Worm (Caenorhabditis elegans) whole organism, young adult: ENCODE data around the gene nhr-37.
A peak's percentile ranks its signal among the peaks of the same experiment; 100 is the strongest.

Experiments used
- B0019.2 ChIP-seq: fragments of 200-800 bp; sonication (Bioruptor generic); conservative IDR thresholded peaks from 2 replicates; pipeline ENCODE4 v1.3.6; 2022; ENCODE audit warnings: missing genetic modification reagents, missing genetic modification characterization, missing compliant biosample characterization
- B0035.1 ChIP-seq: sonication (generic microtip); optimal IDR thresholded peaks from 2 replicates; lab custom pipeline; 2016; ENCODE audit warnings: missing genetic modification characterization, mild to moderate bottlenecking, missing compliant biosample characterization, missing genotype, missing genetic modification reagents
- D2030.7 ChIP-seq: fragments of 200-800 bp; sonication (Bioruptor generic); IDR thresholded peaks from 2 replicates; pipeline ENCODE4 v1.3.6; 2022; ENCODE audit warnings: missing genetic modification reagents, missing genetic modification characterization, missing compliant biosample characterization
- F49E8.2 ChIP-seq: sonication (generic microtip); optimal IDR thresholded peaks from 3 replicates; lab custom pipeline; 2017; ENCODE audit warnings: missing genetic modification characterization, mild to moderate bottlenecking, missing compliant biosample characterization, antibody characterized with exemption, moderate library complexity; ENCODE audit not compliant: insufficient read depth
- K12H6.12 ChIP-seq: fragments of 200-800 bp; sonication (Bioruptor generic); optimal IDR thresholded peaks from 2 replicates; lab custom pipeline; 2018; ENCODE audit warnings: mild to moderate bottlenecking, missing genetic modification characterization, missing compliant biosample characterization
- Y67H2A.10 ChIP-seq: fragments of 200-800 bp; sonication (Bioruptor generic); conservative IDR thresholded peaks from 2 replicates; pipeline ENCODE4 v1.3.6; 2022; ENCODE audit warnings: missing genetic modification reagents, missing genetic modification characterization, missing compliant biosample characterization
- Y79H2A.3 ChIP-seq: fragments of 200-800 bp; sonication (Bioruptor generic); conservative IDR thresholded peaks from 2 replicates; pipeline ENCODE4 v1.3.6; 2022; ENCODE audit warnings: missing genetic modification reagents, missing genetic modification characterization, missing compliant biosample characterization
- akir-1 ChIP-seq: fragments of 200-800 bp; sonication (Bioruptor generic); optimal IDR thresholded peaks from 2 replicates; lab custom pipeline; 2018; ENCODE audit warnings: mild to moderate bottlenecking, missing genetic modification characterization, moderate library complexity, missing compliant biosample characterization
- atf-7 ChIP-seq: sonication (generic microtip); optimal IDR thresholded peaks from 2 replicates; lab custom pipeline; 2017; ENCODE audit warnings: mild to moderate bottlenecking, missing genetic modification characterization, missing compliant biosample characterization
- attf-5 ChIP-seq: fragments of 200-800 bp; sonication (Bioruptor generic); optimal IDR thresholded peaks from 2 replicates; lab custom pipeline; 2018; ENCODE audit warnings: mild to moderate bottlenecking, missing genetic modification characterization, missing compliant biosample characterization
- cebp-1 ChIP-seq, 2 experiments: fragments of 200-800 bp in 1 of 2; sonication (Bioruptor generic) in 1 of 2; sonication (generic microtip) in 1 of 2; IDR thresholded peaks in 1 of 2; optimal IDR thresholded peaks in 1 of 2; 2 replicates each; pipeline versions ENCODE4 v1.3.6 to Lab custom; 2017 to 2022; ENCODE audit warnings: missing compliant biosample characterization in 2 of 2, missing genetic modification characterization in 2 of 2, mild to moderate bottlenecking in 1 of 2, missing genetic modification reagents in 1 of 2, moderate library complexity in 1 of 2
- cebp-2 ChIP-seq: fragments of 200-800 bp; sonication (Bioruptor generic); IDR thresholded peaks from 2 replicates; pipeline ENCODE4 v1.3.6; 2022; ENCODE audit warnings: missing genetic modification characterization, missing compliant biosample characterization
- ceh-27 ChIP-seq: fragments of 200-800 bp; sonication (Bioruptor generic); optimal IDR thresholded peaks from 2 replicates; lab custom pipeline; 2018; ENCODE audit warnings: mild to moderate bottlenecking, missing genetic modification characterization, moderate library complexity, missing compliant biosample characterization
- dox-1 ChIP-seq: fragments of 200-800 bp; sonication (Bioruptor generic); IDR thresholded peaks from 2 replicates; pipeline ENCODE4 v1.3.6; 2022; ENCODE audit warnings: missing genetic modification reagents, missing genetic modification characterization, missing compliant biosample characterization
- efl-1 ChIP-seq: fragments of 150-350 bp; optimal IDR thresholded peaks from 2 replicates; lab custom pipeline; 2014; ENCODE audit warnings: missing biosample characterization, missing genetic modification reagents, missing genetic modification characterization
- egl-18 ChIP-seq: fragments of 200-800 bp; sonication (Bioruptor generic); IDR thresholded peaks from 2 replicates; pipeline ENCODE4 v1.3.6; 2022; ENCODE audit warnings: missing genetic modification reagents, missing genetic modification characterization, missing compliant biosample characterization
- egl-44 ChIP-seq: fragments of 200-800 bp; sonication (Bioruptor generic); IDR thresholded peaks from 2 replicates; pipeline ENCODE4 v1.3.6; 2022; ENCODE audit warnings: missing genetic modification reagents, missing genetic modification characterization, missing compliant biosample characterization
- ets-4 ChIP-seq: fragments of 200-800 bp; sonication (Bioruptor generic); optimal IDR thresholded peaks from 2 replicates; lab custom pipeline; 2018; ENCODE audit warnings: mild to moderate bottlenecking, missing genetic modification characterization, missing compliant biosample characterization
- hmg-1.2 ChIP-seq: fragments of 200-800 bp; sonication (Bioruptor generic); IDR thresholded peaks from 2 replicates; pipeline ENCODE4 v1.3.6; 2022; ENCODE audit warnings: missing genetic modification reagents, missing genetic modification characterization, missing compliant biosample characterization
- let-607 ChIP-seq, 2 experiments: fragments of 200-800 bp in 1 of 2; sonication (Bioruptor generic) in 1 of 2; sonication (generic microtip) in 1 of 2; optimal IDR thresholded peaks; 2 replicates each; lab custom pipeline; 2016 to 2018; ENCODE audit warnings: mild to moderate bottlenecking in 2 of 2, missing compliant biosample characterization in 2 of 2, missing genetic modification characterization in 2 of 2, moderate library complexity in 2 of 2, missing genotype in 1 of 2
- lin-40 ChIP-seq: sonication (generic microtip); optimal IDR thresholded peaks from 2 replicates; lab custom pipeline; 2016; ENCODE audit warnings: missing genetic modification characterization, mild to moderate bottlenecking, missing compliant biosample characterization, missing genotype, missing genetic modification reagents
- lin-54 ChIP-seq: fragments of 200-800 bp; sonication (Bioruptor generic); optimal IDR thresholded peaks from 2 replicates; lab custom pipeline; 2018; ENCODE audit warnings: mild to moderate bottlenecking, missing genetic modification characterization, missing compliant biosample characterization
- lsy-27 ChIP-seq: sonication (generic microtip); optimal IDR thresholded peaks from 2 replicates; lab custom pipeline; 2017; ENCODE audit warnings: missing genetic modification characterization, mild to moderate bottlenecking, missing compliant biosample characterization, antibody characterized with exemption, missing genotype, borderline replicate concordance; ENCODE audit not compliant: insufficient read depth
- madf-10 ChIP-seq: sonication (generic microtip); optimal IDR thresholded peaks from 2 replicates; lab custom pipeline; 2016; ENCODE audit warnings: mild to moderate bottlenecking, missing genetic modification characterization, missing compliant biosample characterization
- madf-6 ChIP-seq: fragments of 200-800 bp; sonication (Bioruptor generic); IDR thresholded peaks from 2 replicates; pipeline ENCODE4 v1.3.6; 2022; ENCODE audit warnings: missing genetic modification reagents, missing genetic modification characterization, missing compliant biosample characterization
- nfyb-1 ChIP-seq: fragments of 200-800 bp; sonication (Bioruptor generic); IDR thresholded peaks from 2 replicates; pipeline ENCODE4 v1.3.6; 2022; ENCODE audit warnings: missing genetic modification reagents, missing genetic modification characterization, missing compliant biosample characterization
- nhr-80 ChIP-seq: sonication (generic microtip); optimal IDR thresholded peaks from 2 replicates; lab custom pipeline; 2016; ENCODE audit warnings: missing genetic modification characterization, missing compliant biosample characterization
- nhr-90 ChIP-seq: sonication (generic microtip); optimal IDR thresholded peaks from 2 replicates; lab custom pipeline; 2016; ENCODE audit warnings: missing genotype, mild to moderate bottlenecking, missing genetic modification characterization, missing compliant biosample characterization
- snpc-4 ChIP-seq, 5 experiments: fragments of 150-350 bp in 1 of 5; sonication (generic microtip) in 4 of 5; optimal IDR thresholded peaks; 2 replicates each; lab custom pipeline; 2014 to 2018; ENCODE audit warnings: missing genetic modification characterization in 5 of 5, missing biosample characterization in 3 of 5, antibody characterized with exemption in 2 of 5, mild to moderate bottlenecking in 2 of 5, missing compliant biosample characterization in 2 of 5, missing genotype in 2 of 5, moderate library complexity in 2 of 5, missing genetic modification reagents in 1 of 5
- xnd-1 ChIP-seq: sonication (generic microtip); optimal IDR thresholded peaks from 2 replicates; lab custom pipeline; 2016; ENCODE audit warnings: missing genotype, missing genetic modification reagents, missing genetic modification characterization, missing compliant biosample characterization
- zim-3 ChIP-seq: sonication (generic microtip); optimal IDR thresholded peaks from 2 replicates; lab custom pipeline; 2017; ENCODE audit warnings: mild to moderate bottlenecking, missing genetic modification characterization, moderate library complexity, missing compliant biosample characterization
- ztf-22 ChIP-seq: fragments of 200-800 bp; sonication (Bioruptor generic); optimal IDR thresholded peaks from 2 replicates; lab custom pipeline; 2018; ENCODE audit warnings: mild to moderate bottlenecking, missing genetic modification characterization, moderate library complexity, missing compliant biosample characterization

The nhr-37 gene

ce11 chrV:6611504-6611903, 10.5 kb upstream of the nhr-37 start (continued):
- TF ChIP-seq xnd-1 (tag; lab: Kevin White, UChicago) (peak; percentile 71), B0035.1 (no peak), K12H6.12 (tag; lab: Kevin White, UChicago) (no peak), lin-54 (GFP tag; lab: Kevin White, UChicago) (peak; percentile 69), hmg-1.2 (GFP tag; lab: Robert Waterston, UW) (peak; percentile 20; the same call in 1 of the 2 replicates), lsy-27 (tag; lab: Kevin White, UChicago) (no peak), snpc-4 (GFP tag; optimal IDR thresholded peaks at IDR 0.05; lab: Kevin White, UChicago) (no peak), snpc-4 (tag; optimal IDR thresholded peaks at IDR 0.05; lab: Kevin White, UChicago) (peak in 1 of 4 experiments; percentile 1), cebp-2 (GFP tag; lab: Robert Waterston, UW) (no peak), efl-1 (GFP tag; lab: Kevin White, UChicago) (peak; percentile 75), B0019.2 (GFP tag; lab: Robert Waterston, UW) (0 out of 2 replicates have a peak, but pooled peaks have one; percentile 15), dox-1 (GFP tag; lab: Robert Waterston, UW) (0 out of 2 replicates have a peak, but pooled peaks have one; percentile 12), madf-6 (GFP tag; lab: Robert Waterston, UW) (peak; percentile 95), F49E8.2 (peak; percentile 0), D2030.7 (GFP tag; lab: Robert Waterston, UW) (peak; percentile 24; the same call in 1 of the 2 replicates)
- TF ChIP-seq, all 124 proteins: peak for 18

ce11 chrV:6614152-6614734, 7.8 kb upstream of the nhr-37 start, which contains the start of gene cpr-4:
TSS of gene cpr-4 (plus strand) at chrV:6614674.
- TF ChIP-seq let-607 (tag; optimal IDR thresholded peaks at IDR 0.05; lab: Kevin White, UChicago) (peak in 1 of 2 experiments; percentile 57), attf-5 (no peak), ztf-22 (GFP tag; lab: Kevin White, UChicago) (peak; percentile 73), akir-1 (no peak), nfyb-1 (GFP tag; lab: Robert Waterston, UW) (0 out of 2 replicates have a peak, but pooled peaks have one; percentile 30), zim-3 (tag; lab: Kevin White, UChicago) (no peak), egl-44 (GFP tag; lab: Robert Waterston, UW) (peak; percentile 75; the same call in 1 of the 2 replicates), madf-10 (tag; lab: Kevin White, UChicago) (peak; percentile 40), nhr-80 (tag; lab: Kevin White, UChicago) (peak; percentile 99), ets-4 (GFP tag; lab: Kevin White, UChicago) (peak; percentile 73), lin-40 (tag; lab: Kevin White, UChicago) (no peak), atf-7 (tag; lab: Kevin White, UChicago) (peak; percentile 65), xnd-1 (tag; lab: Kevin White, UChicago) (no peak), ceh-27 (GFP tag; lab: Kevin White, UChicago) (no peak), Y67H2A.10 (GFP tag; lab: Robert Waterston, UW) (no peak), nhr-90 (peak; percentile 12), cebp-1 (GFP tag; IDR thresholded peaks at IDR 0.05; lab: Robert Waterston, UW) (no peak), cebp-1 (tag; optimal IDR thresholded peaks at IDR 0.05; lab: Kevin White, UChicago) (peak; percentile 57)

ce11 chrV:6614968-6615367, 7.0 kb upstream of the nhr-37 start:
- TF ChIP-seq egl-18 (GFP tag; lab: Robert Waterston, UW): no peak
- TF ChIP-seq cebp-2 (GFP tag; lab: Robert Waterston, UW): 0 out of 2 replicates have a peak, but pooled peaks have one; percentile 53
- TF ChIP-seq Y79H2A.3 (GFP tag; lab: Robert Waterston, UW): no peak
- no peak for TF ChIP-seq lsy-27 (tag; lab: Kevin White, UChicago)
- TF ChIP-seq, all 124 proteins: peak for 1
